Worm (Caenorhabditis elegans) whole organism, L4/young adult: ENCODE data around the gene C18D11.1.

Source experiments
- W03F9.2 ChIP-seq: fragments of 150-350 bp; optimal IDR thresholded peaks from 2 replicates; lab custom pipeline; 2014; ENCODE audit warnings: missing biosample characterization, missing genetic modification characterization
- dao-5 ChIP-seq: sonication (generic microtip); optimal IDR thresholded peaks from 2 replicates; lab custom pipeline; 2016; ENCODE audit warnings: missing genotype, missing genetic modification characterization, moderate library complexity, missing compliant biosample characterization
- him-1 ChIP-seq: sonication (generic microtip); optimal IDR thresholded peaks from 2 replicates; lab custom pipeline; 2016; ENCODE audit warnings: missing genotype, missing genetic modification reagents, missing genetic modification characterization, missing compliant biosample characterization

C18D11.1 gene

DNA sequence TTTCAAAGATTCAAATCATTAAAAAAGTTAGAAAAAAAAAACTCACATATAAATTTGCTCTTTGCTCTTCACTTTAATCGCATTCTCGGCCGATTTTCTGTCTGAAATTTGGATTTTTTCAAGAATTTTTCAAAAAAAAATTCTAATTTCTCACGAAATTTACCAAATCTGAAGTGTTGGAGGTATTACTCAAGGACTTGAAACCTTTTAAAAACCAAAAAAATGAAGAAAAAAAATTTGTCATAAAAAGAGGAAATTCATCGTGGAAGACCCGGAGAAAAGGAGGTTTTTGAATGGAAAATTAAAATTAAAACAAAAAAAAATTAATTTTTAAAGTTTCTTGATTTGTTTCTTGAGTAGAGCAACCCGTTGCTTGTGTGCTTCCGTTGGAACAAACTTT lies 45.8 kb downstream of the C18D11.1 start, which contains the start of gene Y56A3A.2:
Y56A3A.2 (minus strand) TSS at position 101 of the 400 bp plus-strand sequence.
- TF ChIP-seq him-1 (tag; lab: Kevin White, UChicago) (no peak), dao-5 (tag; lab: Kevin White, UChicago) (no peak), W03F9.2 (tag; lab: Kevin White, UChicago) (no peak)

DNA sequence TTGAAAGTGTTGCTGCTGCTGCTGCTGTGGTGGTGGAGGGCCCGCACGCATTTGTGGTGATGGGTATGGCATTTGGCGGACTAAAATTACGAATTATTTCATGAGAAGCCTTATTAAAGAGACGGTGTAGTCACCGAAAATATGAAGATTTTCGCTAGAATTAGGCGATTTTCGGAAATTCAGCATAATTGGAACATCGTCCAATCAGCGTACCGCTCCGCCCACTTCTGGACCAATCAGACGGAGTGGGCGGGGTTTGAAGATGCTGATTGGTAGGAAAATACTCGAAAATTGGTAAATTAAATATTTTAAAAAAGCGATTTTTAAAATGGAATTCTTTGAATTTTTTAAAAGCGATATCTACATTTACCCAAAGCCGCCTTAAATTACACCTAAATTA lies 49.8 kb downstream of the C18D11.1 start:
- TF ChIP-seq dao-5 (tag; lab: Kevin White, UChicago) (no peak), him-1 (tag; lab: Kevin White, UChicago) (no peak), W03F9.2 (tag; lab: Kevin White, UChicago) (no peak)
